Fruit fly (Drosophila melanogaster) S2 (cell line): ENCODE measurements around the gene CG7789.
A peak's percentile ranks its signal among the peaks of the same experiment; 100 is the strongest.

Experiments used
- CG8478 ChIP-seq: fragments of >200 bp; optimal IDR thresholded peaks from 2 replicates; lab custom pipeline; 2018
- CTCF ChIP-seq, 2 experiments: fragments of >200 bp; optimal IDR thresholded peaks; 2 replicates each; lab custom pipeline; 2018

The CG7789 gene

DNA sequence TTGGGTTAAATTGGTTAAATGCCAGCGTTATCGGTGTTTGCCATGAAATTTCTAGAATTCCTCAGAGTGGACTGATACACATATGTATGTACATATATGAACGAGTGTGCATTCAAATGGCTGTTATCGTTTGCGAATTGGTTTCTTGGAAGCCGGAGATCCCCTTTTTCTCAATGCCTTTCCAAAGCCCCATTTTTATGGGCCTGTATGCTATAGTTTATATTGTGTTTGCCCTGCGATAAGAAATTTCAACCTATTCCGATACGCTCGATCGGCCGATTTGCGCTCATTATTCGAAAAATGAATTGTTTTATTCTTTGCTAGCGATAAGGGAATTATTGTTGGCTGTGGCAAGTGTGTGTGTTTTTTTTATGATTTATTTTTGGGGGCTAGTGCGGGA lies 19.8 kb upstream of the CG7789 start:
- TF ChIP-seq CTCF (optimal IDR thresholded peaks at IDR 0.05; lab: Kevin White, UChicago) (no peak), CG8478 (lab: Kevin White, UChicago) (no peak)

DNA sequence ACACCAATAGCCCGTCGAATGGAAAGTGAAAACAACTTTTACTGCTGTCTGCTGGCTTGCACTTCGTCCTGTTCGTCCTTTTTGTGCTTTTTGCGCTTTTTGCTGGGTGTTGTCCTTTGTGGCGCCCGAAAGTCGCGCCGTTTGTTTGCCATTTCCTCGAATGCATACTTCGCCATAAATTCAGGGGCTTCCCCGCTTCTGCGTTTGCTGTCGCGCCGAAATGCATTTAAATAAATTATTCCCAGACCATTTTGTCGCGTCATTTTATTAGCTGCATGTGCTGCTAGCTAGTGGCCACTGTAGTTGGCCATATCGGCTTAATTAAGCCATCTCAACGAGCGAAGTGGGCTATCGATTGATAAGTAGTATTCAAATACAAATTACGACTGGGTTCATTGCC lies 17.8 kb upstream of the CG7789 start:
- TF ChIP-seq CG8478 (lab: Kevin White, UChicago), result no peak
- TF ChIP-seq CTCF (optimal IDR thresholded peaks at IDR 0.05; lab: Kevin White, UChicago), result no peak

DNA sequence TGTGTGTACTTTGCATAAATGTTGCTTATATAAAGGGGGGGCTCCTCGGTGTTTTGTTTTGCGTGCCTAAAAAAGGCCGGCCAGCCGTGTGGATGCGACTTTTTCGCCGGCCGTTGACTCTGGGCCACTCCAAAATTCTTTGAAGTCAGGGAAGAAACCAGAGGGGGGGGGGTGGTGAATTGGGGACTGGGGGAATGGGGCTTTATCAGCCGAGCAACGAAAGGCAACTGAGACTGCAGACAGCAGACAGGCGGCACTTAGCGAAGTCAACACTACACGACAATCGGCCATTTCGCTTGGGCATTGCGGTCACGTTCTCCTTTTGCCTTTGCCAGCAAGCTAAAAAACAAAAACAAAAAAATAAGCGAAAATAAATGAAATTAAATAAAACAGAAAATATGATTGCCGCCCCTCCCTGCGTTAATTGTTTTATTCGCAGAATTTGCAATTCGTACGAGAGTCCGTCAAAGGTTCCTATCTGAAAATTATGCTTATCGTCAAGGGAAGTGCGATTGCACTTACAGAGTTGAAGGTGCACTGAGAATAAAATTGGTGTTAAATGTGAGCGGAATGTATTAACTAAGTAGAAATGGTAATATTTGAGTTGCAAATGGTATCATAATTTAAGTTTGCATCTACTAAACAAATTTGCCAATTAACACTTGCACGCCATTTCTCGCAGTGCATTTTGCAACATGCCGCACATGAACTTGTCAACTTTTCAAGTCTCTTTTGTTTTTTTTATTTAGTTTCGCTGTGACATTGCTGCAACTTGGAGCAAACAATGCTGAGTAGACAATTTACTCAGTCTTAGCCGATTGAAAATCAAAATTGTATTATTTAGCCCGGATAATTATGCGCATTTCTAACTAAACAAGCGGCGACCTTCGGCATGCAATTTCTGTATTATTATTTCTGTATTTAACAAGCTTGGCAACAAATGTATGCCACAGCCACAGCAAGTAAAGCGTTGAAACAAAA lies 16.7 kb upstream of the CG7789 start:
- TF ChIP-seq CG8478 (lab: Kevin White, UChicago) (no peak), CTCF (optimal IDR thresholded peaks at IDR 0.05; lab: Kevin White, UChicago) (no peak)

DNA sequence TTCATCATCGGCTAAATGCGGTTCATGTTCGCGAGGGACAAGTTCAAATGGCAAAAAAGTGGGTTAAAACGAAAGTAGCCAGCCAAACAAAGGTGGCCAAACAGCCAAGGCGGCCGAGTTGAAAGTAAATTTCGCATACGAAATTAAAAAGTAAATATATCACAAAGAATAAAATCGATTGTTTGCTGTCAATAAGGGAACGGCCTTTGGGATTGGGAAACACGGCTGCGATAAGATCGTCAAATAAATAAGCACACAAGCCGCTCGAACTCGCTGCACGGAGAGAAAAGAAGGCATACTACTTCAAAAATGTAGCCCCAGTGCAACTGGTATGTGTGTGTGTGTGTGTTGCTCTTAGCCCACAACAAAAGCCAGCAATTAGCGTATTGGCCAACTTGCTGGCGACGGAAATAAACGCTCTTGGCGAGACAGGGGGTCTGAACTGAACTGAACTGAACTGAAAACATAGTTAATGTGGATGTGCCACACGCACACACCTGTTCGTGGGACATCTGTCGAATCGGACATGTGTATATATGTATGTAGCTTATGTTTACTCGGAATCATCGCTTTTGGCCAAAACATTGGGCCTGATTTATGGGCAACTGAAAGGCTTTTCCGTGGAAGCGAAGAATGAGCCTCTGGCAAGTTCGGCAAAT lies 15.0 kb upstream of the CG7789 start:
- no peak for TF ChIP-seq CTCF (optimal IDR thresholded peaks at IDR 0.05; lab: Kevin White, UChicago)
- TF ChIP-seq CG8478 (lab: Kevin White, UChicago), result no peak

DNA sequence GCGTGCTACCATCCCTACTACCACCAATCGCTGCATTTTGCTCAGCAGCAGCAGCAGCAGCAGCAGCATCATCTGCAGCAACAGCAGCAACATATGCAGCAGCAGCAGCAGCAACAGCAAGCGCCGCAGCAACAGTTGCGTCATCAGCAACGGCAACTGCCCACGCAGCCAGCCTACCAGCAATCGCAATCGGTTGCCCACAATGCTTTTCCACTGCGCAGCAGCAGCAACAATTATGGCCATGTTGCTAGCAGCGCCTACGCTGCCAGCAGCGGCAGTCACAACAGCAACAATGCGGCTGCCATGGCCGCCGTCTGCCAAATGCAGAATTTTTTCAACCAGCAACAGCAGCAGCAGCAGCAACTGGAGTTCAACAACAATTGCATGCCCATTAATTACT lies 12.8 kb upstream of the CG7789 start:
- no peak for TF ChIP-seq CG8478 (lab: Kevin White, UChicago)
- TF ChIP-seq CTCF (optimal IDR thresholded peaks at IDR 0.05; lab: Kevin White, UChicago), result no peak

DNA sequence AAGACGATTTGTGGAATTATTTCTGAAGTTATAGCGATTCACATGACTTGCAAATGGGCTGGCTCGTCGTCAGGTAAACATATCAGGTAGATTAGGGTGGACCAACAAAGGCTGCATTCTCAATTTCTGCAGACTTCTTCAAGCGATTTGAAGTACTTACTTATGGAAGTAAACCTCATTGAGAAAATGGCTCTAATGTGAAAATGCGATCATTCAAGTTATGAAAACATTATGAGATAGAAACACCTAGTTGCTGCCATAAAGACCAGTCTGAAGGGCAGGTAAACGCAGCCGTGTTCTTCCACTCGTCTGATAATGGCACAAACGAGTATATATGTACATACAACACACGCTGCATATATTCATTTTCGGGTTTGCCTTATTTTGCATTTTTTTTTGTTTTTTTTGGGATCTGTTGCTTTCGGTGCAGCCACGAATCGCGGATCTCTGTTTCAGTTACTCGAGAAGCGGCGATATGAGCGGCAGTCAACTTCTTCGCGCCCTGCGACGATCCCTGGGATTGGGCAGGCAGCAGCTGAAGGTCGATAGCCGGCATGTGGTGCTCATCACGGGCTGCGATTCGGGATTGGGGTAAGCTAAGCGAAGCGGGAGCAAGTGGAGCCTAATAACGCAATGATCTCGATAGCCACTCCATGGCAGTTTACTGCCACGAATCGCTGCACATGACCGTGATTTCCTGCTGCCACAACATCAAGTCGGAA lies 8.7 kb upstream of the CG7789 start, which contains the start of gene sro:
TSS of gene sro (plus strand) at position 437 of the 722 bp plus-strand sequence.
- TF ChIP-seq CTCF (optimal IDR thresholded peaks at IDR 0.05; lab: Kevin White, UChicago), result no peak
- TF ChIP-seq CG8478 (lab: Kevin White, UChicago), result no peak

DNA sequence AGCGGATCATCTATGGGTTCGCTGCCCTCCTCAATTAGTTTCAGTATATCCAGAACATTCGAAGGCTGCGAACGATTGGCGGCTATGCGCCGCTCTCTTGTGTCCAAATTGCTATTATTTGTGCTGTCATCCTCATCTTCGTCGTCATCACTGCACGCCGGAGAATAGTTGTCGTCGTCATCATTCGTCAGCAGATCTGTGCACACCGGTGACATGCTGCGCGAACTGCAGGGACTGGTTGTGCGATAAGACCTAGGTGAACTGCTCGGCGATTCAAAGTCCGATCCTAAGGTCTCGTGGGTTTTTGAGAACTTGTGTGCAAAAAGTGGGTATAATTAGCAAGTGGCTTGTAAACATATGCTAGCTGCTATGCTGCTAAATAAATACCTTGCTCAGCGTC lies 5.8 kb upstream of the CG7789 start:
- no peak for TF ChIP-seq CTCF (optimal IDR thresholded peaks at IDR 0.05; lab: Kevin White, UChicago)
- TF ChIP-seq CG8478 (lab: Kevin White, UChicago), result no peak

DNA sequence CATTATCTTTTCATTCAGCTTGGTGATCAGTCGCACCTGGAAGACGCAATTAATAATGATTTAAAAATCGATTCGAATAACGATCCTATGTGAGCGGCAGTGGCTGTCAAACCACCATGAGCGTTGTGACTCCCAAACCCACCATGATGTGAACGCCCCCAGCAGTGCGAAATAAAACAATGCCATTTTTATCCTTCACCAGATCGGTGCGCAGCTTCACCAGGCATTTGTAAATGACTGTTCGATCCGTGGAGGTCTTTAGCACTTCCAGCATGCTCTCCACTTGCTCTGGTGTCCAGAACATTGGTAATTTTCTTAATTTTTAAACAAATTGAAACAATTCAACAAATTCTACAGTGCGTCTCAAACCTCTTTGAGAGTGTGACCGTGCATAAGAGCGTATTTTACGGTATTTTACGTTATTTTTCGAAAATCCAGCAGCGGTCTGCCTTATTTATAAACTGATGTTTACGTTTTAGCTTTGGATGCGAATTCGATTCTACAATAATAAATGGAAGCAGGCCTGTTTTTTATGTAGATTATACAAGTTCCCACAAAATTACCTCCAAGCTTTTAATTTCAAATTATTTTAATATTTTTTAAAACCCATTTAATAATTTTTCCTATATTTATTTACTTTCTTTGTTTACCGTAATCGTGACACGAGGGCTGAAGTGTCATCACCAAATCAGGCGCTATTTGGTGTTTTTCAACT lies 3.9 kb upstream of the CG7789 start, which contains the start of the genes Rnb and Drice:
TSS of gene Rnb (minus strand) at position 389 of the 715 bp plus-strand sequence.
TSS of gene Drice (plus strand) at position 693 of the 715 bp plus-strand sequence.
- TF ChIP-seq CG8478 (lab: Kevin White, UChicago) (no peak), CTCF (optimal IDR thresholded peaks at IDR 0.05; lab: Kevin White, UChicago) (peak; percentile 16 to 25)

DNA sequence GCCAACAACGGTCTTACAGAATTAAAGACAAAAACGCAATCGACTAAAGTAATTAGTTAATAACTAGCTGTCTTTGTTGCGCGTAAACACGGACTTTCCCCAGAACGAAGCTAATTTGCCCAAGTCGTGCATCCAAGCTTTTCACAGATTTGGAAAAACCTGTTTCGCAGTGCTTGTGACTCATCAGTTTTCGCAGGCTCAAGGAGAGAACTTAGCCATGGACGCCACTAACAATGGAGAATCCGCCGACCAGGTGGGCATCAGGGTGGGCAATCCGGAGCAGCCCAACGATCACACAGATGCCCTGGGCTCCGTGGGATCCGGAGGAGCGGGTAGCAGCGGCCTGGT lies 3.3 kb upstream of the CG7789 start:
- TF ChIP-seq CG8478 (lab: Kevin White, UChicago) (no peak), CTCF (optimal IDR thresholded peaks at IDR 0.05; lab: Kevin White, UChicago) (no peak)

DNA sequence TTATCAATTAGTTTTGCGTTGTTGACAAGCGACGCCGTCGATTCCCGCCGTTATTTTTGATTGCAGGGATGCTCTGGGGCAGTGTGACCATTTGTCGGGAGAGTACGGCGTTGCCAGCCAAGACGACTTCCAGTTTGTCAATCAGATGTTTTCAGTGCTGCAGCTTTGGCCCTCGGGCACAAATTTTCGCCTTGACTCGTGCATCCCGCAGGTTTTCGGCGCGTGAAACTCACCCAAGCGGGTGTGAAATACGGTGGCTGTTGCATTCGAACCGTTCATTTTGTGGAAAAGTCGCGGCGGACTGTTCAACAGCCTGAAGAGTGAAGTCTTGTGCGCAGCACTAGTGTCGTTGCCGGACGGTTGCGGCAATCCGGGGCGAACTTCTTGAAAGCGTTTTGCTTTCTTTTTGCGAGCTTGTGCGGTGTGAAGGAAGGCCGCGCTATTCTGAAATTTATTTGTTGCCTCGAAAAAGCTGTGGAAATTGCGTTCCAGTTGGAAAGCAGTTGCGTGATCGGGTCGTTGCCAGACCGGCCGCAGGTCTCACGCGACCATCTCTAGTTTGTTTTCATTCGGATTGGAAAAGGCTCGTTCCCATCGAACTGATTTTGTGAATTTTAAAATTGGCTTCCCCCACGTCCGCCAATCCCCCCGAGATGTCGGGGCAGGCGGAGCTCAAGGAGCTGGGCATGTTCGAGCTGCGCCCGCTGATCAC lies 3.8 kb downstream of the CG7789 start, which contains the start of the genes ca and ncd:
TSS of gene ca (plus strand) at position 130 of the 712 bp plus-strand sequence.
TSS of gene ncd (minus strand) at position 446 of the 712 bp plus-strand sequence.
- TF ChIP-seq CTCF (optimal IDR thresholded peaks at IDR 0.05; lab: Kevin White, UChicago), result peak in 1 of 2 experiments; percentile 14
- no peak for TF ChIP-seq CG8478 (lab: Kevin White, UChicago)

DNA sequence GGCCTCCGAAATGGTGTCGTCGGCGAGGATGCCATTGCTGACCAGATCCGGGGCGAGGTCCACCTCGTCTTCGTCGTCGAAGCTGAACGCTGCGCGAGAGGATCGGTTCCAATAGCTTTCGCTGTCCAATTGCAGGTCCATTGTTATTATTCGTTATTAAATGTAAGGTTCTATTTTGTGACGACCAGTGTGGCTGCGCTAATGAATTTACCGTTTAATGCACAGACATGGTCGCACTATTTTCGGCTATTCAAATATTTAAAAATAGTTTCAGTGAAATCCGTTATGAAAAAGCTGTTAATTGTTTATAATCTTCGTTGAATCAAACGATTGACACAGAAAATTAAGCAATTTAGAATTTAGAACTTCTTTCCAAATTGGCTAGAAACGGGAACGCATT lies 13.3 kb downstream of the CG7789 start, which contains the start of gene Vps16B:
TSS of gene Vps16B (minus strand) at position 186 of the 400 bp plus-strand sequence.
- TF ChIP-seq CG8478 (lab: Kevin White, UChicago) (no peak), CTCF (optimal IDR thresholded peaks at IDR 0.05; lab: Kevin White, UChicago) (no peak)

DNA sequence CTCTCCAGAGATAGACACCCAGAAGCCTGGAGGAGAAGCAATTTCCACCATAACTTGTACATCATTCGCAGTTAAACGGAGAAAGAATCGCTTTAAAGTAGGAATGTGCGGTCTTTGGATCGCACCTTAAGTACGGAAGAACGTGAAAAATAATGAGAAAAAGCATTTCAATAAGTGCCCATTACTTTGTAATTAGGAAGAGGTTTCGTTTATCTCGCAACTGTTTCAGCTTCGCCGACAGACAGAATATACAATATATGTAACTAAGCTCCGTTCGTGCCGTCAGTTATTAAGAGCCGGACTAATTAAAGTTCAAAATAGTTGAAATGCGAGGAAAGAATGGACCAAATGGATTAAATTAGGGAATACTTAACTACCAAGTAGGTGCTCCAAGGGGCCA lies 14.7 kb downstream of the CG7789 start, which contains the start of gene CG7829:
TSS of gene CG7829 (minus strand) at position 101 of the 400 bp plus-strand sequence.
- no peak for TF ChIP-seq CG8478 (lab: Kevin White, UChicago)
- no peak for TF ChIP-seq CTCF (optimal IDR thresholded peaks at IDR 0.05; lab: Kevin White, UChicago)
